Fruit fly (Drosophila melanogaster): Measurements from ENCODE around the gene CG31109.

Gene CG31109

DNA sequence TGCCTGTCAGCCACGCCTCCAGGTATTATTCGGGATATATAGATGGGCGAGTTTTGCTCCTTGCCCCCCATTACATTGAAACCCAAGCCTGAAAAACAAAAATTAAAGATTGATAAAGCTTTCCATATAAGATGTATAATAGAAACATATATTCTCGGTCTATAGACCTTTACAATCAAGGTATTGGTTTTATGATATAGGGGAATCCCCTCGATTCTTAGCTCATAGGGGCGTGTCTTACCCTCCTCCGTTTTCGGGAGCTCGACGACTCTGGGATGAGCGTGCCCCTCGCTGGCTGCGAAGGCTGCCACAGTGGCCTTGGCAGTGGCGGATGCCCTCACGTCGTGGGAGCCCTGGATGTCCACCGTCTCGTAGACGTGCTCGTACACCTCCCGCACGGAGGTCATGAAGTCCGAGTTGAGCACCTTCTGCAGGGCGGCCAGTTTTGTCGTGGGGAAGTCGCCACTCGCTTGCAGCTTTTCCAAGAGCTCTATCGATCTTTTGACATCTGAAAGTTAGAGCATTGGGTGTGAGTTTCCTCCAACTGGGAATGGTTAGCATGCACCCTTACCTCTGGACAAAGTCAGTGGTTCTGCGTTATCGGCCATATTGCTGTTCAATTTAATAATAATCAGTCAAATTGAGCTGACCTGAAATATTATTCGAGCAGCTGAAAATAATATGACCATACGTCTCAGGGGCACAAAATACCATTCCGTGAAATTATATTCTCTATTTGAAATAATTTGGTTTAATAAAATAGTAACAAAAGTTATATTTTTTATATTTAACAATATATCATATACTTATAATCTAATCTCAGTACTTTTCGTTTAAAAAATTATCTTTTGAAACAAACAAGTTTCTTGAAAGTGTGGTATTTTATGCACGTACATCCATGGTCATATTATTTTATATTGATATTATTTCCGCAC is 10.7 kb upstream of the CG31109 start, which contains the start of the genes veli and PQBP1:
Gene veli, minus strand, starts transcription at position 685 of the 935 bp plus-strand sequence.
Gene PQBP1, plus strand, starts transcription at position 885 of the 935 bp plus-strand sequence.
- TF ChIP-seq Sin3A (optimal IDR thresholded peaks at IDR 0.05) (no peak), ttk (optimal IDR thresholded peaks at IDR 0.05) (no peak), insv (optimal IDR thresholded peaks at IDR 0.05) (no peak), Myc (optimal IDR thresholded peaks at IDR 0.05) (no peak), psq (optimal IDR thresholded peaks at IDR 0.05) (no peak), h (optimal IDR thresholded peaks at IDR 0.05) (no peak)

- TF ChIP-seq psq (optimal IDR thresholded peaks at IDR 0.05) (no peak), Sin3A (optimal IDR thresholded peaks at IDR 0.05) (no peak), h (optimal IDR thresholded peaks at IDR 0.05) (no peak), insv (optimal IDR thresholded peaks at IDR 0.05) (no peak), Myc (optimal IDR thresholded peaks at IDR 0.05) (no peak), ttk (optimal IDR thresholded peaks at IDR 0.05) (no peak)
Measured at dm6 chr3R:25060462-25060861, 6.0 kb upstream of the CG31109 start.

- TF ChIP-seq insv (optimal IDR thresholded peaks at IDR 0.05) (no peak), Sin3A (optimal IDR thresholded peaks at IDR 0.05) (no peak), Myc (optimal IDR thresholded peaks at IDR 0.05) (no peak), h (optimal IDR thresholded peaks at IDR 0.05) (no peak), psq (optimal IDR thresholded peaks at IDR 0.05) (no peak), ttk (optimal IDR thresholded peaks at IDR 0.05) (no peak)
Measured at dm6 chr3R:25056488-25057157, 2.2 kb upstream of the CG31109 start.

DNA sequence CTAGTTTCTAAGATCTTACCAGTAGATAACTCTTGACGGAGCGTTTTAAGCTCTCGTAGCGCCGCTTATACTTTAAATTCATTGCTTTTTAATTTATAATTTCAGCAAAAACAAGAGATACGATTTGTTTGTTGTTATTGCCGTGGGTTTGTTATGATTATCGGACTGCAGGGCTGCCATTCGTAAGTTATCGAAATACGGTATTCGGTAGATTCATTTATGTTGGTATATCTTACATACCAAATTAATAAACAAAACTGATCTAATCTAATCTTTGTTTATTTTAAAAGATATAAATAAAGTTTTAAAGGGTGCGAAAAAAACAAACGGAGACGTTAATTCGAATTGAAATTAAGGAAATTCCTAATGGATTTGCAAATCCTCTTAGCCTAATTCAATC is 1.6 kb upstream of the CG31109 start, which contains the start of the genes CG31111 and stac:
Gene CG31111, minus strand, starts transcription at position 162 of the 400 bp plus-strand sequence.
Gene stac, plus strand, starts transcription at position 271 of the 400 bp plus-strand sequence.
- no peak for TF ChIP-seq psq (optimal IDR thresholded peaks at IDR 0.05)
- no peak for TF ChIP-seq Myc (optimal IDR thresholded peaks at IDR 0.05)
- TF ChIP-seq insv (optimal IDR thresholded peaks at IDR 0.05) = no peak
- no peak for TF ChIP-seq h (optimal IDR thresholded peaks at IDR 0.05)
- TF ChIP-seq ttk (optimal IDR thresholded peaks at IDR 0.05) = no peak
- no peak for TF ChIP-seq Sin3A (optimal IDR thresholded peaks at IDR 0.05)

DNA sequence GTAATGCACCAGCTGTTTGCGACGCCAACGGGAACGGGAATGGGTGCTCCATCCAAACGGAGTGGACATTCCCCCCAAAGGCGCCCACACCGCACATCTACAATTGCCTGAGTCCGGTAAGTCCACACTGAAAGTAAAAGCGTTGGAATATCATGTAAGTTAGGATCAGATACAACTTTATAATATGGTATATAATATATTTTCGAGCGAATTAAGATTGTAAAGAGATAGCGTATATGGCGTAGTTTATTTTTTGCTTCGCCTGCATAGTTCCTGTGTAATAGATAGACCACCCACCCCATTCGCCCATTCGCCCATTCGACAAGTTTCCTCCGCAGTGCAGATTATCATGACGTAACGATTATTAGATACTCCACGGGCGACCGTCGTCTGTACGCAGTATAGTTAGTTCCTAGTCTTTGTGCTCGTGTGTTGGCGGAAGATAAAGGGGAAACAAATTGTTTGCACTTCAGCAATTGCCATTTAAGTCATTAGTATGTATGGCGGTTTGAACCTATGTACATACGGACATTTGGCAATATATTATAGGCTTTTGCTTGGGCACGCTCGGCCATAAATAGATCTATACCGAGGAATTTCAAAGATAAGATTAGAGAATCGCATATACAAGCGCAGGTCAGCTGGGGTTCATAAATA is 2.9 kb downstream of the CG31109 start:
- TF ChIP-seq h (optimal IDR thresholded peaks at IDR 0.05) (no peak), psq (optimal IDR thresholded peaks at IDR 0.05) (no peak), ttk (optimal IDR thresholded peaks at IDR 0.05) (no peak), Sin3A (optimal IDR thresholded peaks at IDR 0.05) (no peak), insv (optimal IDR thresholded peaks at IDR 0.05) (no peak), Myc (optimal IDR thresholded peaks at IDR 0.05) (no peak)

dm6 chr3R:25050649-25051048 is 3.8 kb downstream of the CG31109 start:
- TF ChIP-seq psq (optimal IDR thresholded peaks at IDR 0.05) = no peak
- no peak for TF ChIP-seq h (optimal IDR thresholded peaks at IDR 0.05)
- no peak for TF ChIP-seq Myc (optimal IDR thresholded peaks at IDR 0.05)
- TF ChIP-seq Sin3A (optimal IDR thresholded peaks at IDR 0.05) = no peak
- no peak for TF ChIP-seq ttk (optimal IDR thresholded peaks at IDR 0.05)
- no peak for TF ChIP-seq insv (optimal IDR thresholded peaks at IDR 0.05)

DNA sequence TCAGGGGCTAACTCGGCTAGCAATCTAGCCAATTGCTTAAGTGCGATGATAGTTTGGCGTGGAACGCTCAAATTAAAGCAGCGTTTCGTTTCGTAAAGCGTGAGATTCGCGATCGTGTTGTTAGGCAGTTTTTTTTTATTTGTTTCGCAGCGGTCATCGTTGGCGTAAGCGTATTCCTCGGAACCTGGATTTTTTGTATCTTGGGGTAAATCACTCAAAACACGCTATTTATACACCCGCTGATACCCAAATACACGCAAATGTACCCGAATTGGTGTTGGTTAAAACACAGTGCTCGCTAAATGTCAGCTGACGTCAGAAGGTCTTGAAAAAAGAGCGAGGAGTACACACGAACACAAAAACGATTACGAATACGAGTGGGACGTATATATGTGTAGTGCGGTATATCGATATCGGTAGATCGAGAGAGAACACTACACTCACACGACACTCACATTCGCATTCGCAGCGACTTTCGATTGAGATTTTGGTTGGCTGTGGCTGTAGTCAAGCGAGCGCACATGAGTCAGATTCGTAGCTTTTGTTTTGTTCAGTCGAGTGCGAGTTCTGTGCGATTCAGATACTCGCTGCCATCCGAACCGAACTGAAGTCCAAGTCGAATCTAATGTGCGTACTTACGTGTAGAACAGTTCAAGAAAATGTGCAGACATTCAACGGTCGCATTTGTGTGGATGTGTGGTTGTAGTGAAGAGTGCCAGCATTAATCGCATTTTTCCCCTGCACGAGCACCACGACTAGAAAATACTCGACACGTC is 4.5 kb downstream of the CG31109 start:
- TF ChIP-seq h (optimal IDR thresholded peaks at IDR 0.05) = no peak
- no peak for TF ChIP-seq Sin3A (optimal IDR thresholded peaks at IDR 0.05)
- no peak for TF ChIP-seq ttk (optimal IDR thresholded peaks at IDR 0.05)
- TF ChIP-seq psq (optimal IDR thresholded peaks at IDR 0.05) = no peak
- TF ChIP-seq insv (optimal IDR thresholded peaks at IDR 0.05) = no peak
- TF ChIP-seq Myc (optimal IDR thresholded peaks at IDR 0.05) = no peak

- TF ChIP-seq Myc (optimal IDR thresholded peaks at IDR 0.05) (no peak), insv (optimal IDR thresholded peaks at IDR 0.05) (no peak), ttk (optimal IDR thresholded peaks at IDR 0.05) (no peak), Sin3A (optimal IDR thresholded peaks at IDR 0.05) (no peak), psq (optimal IDR thresholded peaks at IDR 0.05) (no peak), h (optimal IDR thresholded peaks at IDR 0.05) (no peak)
Measured at dm6 chr3R:25049383-25049741, 5.1 kb downstream of the CG31109 start, which contains the start of gene CG11791. Gene CG11791, plus strand, starts transcription at chr3R:25049616.

dm6 chr3R:25047504-25047903 is 6.9 kb downstream of the CG31109 start, which contains the start of gene CG11790:
Gene CG11790, plus strand, starts transcription at chr3R:25047706.
- TF ChIP-seq Myc (optimal IDR thresholded peaks at IDR 0.05) (no peak), ttk (optimal IDR thresholded peaks at IDR 0.05) (no peak), insv (optimal IDR thresholded peaks at IDR 0.05) (no peak), psq (optimal IDR thresholded peaks at IDR 0.05) (no peak), h (optimal IDR thresholded peaks at IDR 0.05) (no peak)

DNA sequence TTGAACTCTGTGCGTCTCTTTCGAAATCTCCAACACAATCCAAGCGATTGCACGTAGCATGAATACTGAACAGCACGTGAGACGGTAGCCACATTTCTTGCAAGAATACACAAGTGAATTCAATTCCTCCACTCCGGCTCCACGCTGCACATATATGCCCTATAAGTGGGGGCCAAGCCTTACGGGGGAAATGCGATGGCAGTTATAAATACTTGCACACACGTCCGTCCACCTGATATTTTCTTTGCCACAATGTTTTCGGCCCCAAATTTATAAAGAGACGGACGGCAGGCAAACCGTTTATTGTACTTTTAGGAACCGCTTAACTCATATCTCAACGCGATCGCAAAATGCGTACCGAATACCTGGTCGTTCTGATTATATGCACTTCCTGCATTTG is 8.4 kb downstream of the CG31109 start, which contains the start of gene CG11786:
Gene CG11786, plus strand, starts transcription at position 301 of the 400 bp plus-strand sequence.
- TF ChIP-seq insv (optimal IDR thresholded peaks at IDR 0.05) = no peak
- no peak for TF ChIP-seq Myc (optimal IDR thresholded peaks at IDR 0.05)
- TF ChIP-seq Sin3A (optimal IDR thresholded peaks at IDR 0.05) = no peak
- TF ChIP-seq psq (optimal IDR thresholded peaks at IDR 0.05) = no peak
- no peak for TF ChIP-seq h (optimal IDR thresholded peaks at IDR 0.05)
- no peak for TF ChIP-seq ttk (optimal IDR thresholded peaks at IDR 0.05)
